Fruit fly (Drosophila melanogaster): ENCODE data around the gene CG7840.

Gene CG7840

DNA sequence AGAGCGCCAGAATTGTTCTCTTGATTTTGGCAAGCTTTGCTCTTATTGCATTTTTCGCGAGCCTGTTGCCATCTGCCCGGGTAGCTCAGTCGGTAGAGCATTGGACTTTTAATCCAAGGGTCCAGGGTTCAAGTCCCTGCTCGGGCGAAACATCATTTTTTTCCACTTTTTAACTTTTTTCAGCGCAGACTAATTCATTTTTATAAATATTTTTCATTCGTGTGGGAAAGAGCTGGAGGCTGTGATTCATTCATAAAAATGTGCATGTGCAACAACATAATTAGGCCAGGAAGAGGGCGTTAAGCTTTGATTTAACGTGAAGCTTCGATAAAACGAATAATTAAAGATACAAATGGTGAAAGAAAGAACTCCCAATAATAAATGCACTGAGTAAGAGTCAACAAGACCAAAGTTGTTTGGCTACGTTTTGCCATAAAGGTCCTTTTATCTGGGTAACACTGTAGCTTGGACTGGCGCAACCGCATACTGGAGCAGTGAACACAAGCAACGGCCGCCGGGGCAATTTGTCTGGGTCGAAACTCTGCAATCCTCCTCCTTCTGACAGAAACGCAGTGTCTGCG lies 14.6 kb upstream of the CG7840 start (continued):
- TF ChIP-seq Hr3 (GFP tag; optimal IDR thresholded peaks at IDR 0.05) (no peak), Gug (GFP tag; IDR thresholded peaks at IDR 0.05) (0 out of 4 replicates have a peak, but pooled peaks have one; percentile 29), Ada2b (GFP tag; IDR thresholded peaks at IDR 0.05) (0 out of 2 replicates have a peak, but pooled peaks have one; percentile 16), Xrp1 (GFP tag; IDR thresholded peaks at IDR 0.05) (peak; percentile 35; the same call in 1 of the 2 replicates), ewg (GFP tag; optimal IDR thresholded peaks at IDR 0.05) (peak; percentile 17), CG8478 (optimal IDR thresholded peaks at IDR 0.05) (no peak), E2f1 (GFP tag; IDR thresholded peaks at IDR 0.05) (0 out of 2 replicates have a peak, but pooled peaks have one; percentile 12), CG2712 (tag; optimal IDR thresholded peaks at IDR 0.05) (peak; percentile 37), HmgZ (tag; optimal IDR thresholded peaks at IDR 0.05) (no peak), Antp (GFP tag; optimal IDR thresholded peaks at IDR 0.05) (no peak), phol (tag; optimal IDR thresholded peaks at IDR 0.05) (peak; percentile 27), cad (GFP tag; optimal IDR thresholded peaks at IDR 0.05) (no peak), Oli (tag; optimal IDR thresholded peaks at IDR 0.05) (peak; percentile 10), Stat92E (GFP tag; optimal IDR thresholded peaks at IDR 0.05) (no peak), HLH4C (GFP tag; IDR thresholded peaks at IDR 0.05; ENCODE audit: partially characterized antibody) (no peak), sens (GFP tag) (peak; percentile 88), H15 (GFP tag; IDR thresholded peaks at IDR 0.05) (0 out of 3 replicates have a peak, but pooled peaks have one; percentile 14), CG15073 (GFP tag; optimal IDR thresholded peaks at IDR 0.05) (no peak), H2.0 (GFP tag; IDR thresholded peaks at IDR 0.05) (no peak), CG1024 (GFP tag; IDR thresholded peaks at IDR 0.05) (no peak), CG10147 (GFP tag; optimal IDR thresholded peaks at IDR 0.05) (no peak), Bdp1 (GFP tag; optimal IDR thresholded peaks at IDR 0.05) (peak; percentile 67), CG4424 (GFP tag; optimal IDR thresholded peaks at IDR 0.05) (peak; percentile 9), Usf (GFP tag; optimal IDR thresholded peaks at IDR 0.05) (no peak), Elba2 (GFP tag; optimal IDR thresholded peaks at IDR 0.05) (no peak), dysf (GFP tag; IDR thresholded peaks at IDR 0.05) (0 out of 3 replicates have a peak, but pooled peaks have one; percentile 45), Nf-YB (GFP tag; optimal IDR thresholded peaks at IDR 0.05) (no peak), crol (GFP tag; IDR thresholded peaks at IDR 0.05) (no peak), Sox102F (GFP tag; optimal IDR thresholded peaks at IDR 0.05) (peak; percentile 34), nom (GFP tag; optimal IDR thresholded peaks at IDR 0.05) (peak; percentile 92), CG9437 (GFP tag; optimal IDR thresholded peaks at IDR 0.05) (no peak), jigr1 (GFP tag; IDR thresholded peaks at IDR 0.05) (no peak), Doc2 (GFP tag; IDR thresholded peaks at IDR 0.05) (no peak), Ets97D (GFP tag; optimal IDR thresholded peaks at IDR 0.05) (no peak), Bteb2 (GFP tag; optimal IDR thresholded peaks at IDR 0.05) (no peak), HLH54F (GFP tag; optimal IDR thresholded peaks at IDR 0.05) (no peak), CG18764 (GFP tag; optimal IDR thresholded peaks at IDR 0.05) (no peak)

DNA sequence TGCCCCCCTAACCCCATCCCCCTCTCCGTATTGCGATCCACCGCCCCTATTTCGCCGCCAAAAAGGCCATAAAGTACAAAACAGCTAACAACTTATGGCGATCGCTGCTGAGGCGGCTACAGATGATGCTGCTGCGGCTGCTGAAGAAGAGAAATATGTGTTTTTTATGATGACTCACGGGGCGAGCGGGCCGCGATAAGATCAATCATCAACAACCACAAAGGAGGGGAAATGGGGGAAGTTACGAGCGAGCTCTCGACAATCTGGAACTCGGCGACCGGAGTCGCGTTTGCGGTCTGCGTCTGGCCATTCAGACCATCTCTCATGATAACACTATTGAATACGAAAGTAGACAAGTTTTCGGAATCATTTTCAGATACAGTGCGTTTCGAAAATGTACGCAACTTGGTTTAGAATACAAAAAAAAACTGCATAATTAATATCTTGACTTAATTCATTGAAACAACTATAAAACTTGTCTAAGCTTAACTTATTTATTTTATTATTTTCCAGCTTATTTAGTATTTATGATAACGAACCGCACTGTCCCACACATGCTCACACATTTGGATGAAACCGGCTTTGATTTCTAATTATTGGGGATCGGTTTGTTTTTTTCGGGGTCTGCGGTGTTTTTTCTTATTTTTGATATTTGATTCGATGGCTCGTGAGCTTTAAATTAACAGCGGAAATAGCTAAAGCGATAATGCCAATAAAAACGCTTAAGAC lies 13.1 kb upstream of the CG7840 start:
- peak; percentile 95 for TF ChIP-seq CG17361 (GFP tag; IDR thresholded peaks at IDR 0.05)
- peak; percentile 96 for TF ChIP-seq CG30403 (GFP tag; optimal IDR thresholded peaks at IDR 0.05)
- peak; percentile 97 for TF ChIP-seq CG15269 (tag; optimal IDR thresholded peaks at IDR 0.05)
- TF ChIP-seq Atf6 (GFP tag; IDR thresholded peaks at IDR 0.05): peak; percentile 97
- peak; percentile 96 for TF ChIP-seq otp (GFP tag; IDR thresholded peaks at IDR 0.05)
- TF ChIP-seq sug (tag; optimal IDR thresholded peaks at IDR 0.05): peak; percentile 93
- peak; percentile 96 for TF ChIP-seq CG10366 (GFP tag; IDR thresholded peaks at IDR 0.05)
- TF ChIP-seq maf-S (GFP tag; optimal IDR thresholded peaks at IDR 0.05): peak; percentile 86
- TF ChIP-seq CG6791 (GFP tag; IDR thresholded peaks at IDR 0.05; ENCODE audit: partially characterized antibody): no peak
- peak; percentile 92 for TF ChIP-seq pnt (GFP tag; optimal IDR thresholded peaks at IDR 0.05)
- TF ChIP-seq CG4404 (GFP tag; IDR thresholded peaks at IDR 0.05): peak; percentile 91
- peak; percentile 96 for TF ChIP-seq CG4424 (GFP tag; optimal IDR thresholded peaks at IDR 0.05)
- TF ChIP-seq CG4360 (GFP tag; IDR thresholded peaks at IDR 0.05): peak; percentile 82
- TF ChIP-seq bcd (GFP tag; optimal IDR thresholded peaks at IDR 0.05): peak; percentile 94
- no peak for TF ChIP-seq br (optimal IDR thresholded peaks at IDR 0.05)
- peak; percentile 93 for TF ChIP-seq CG11696 (GFP tag; IDR thresholded peaks at IDR 0.05)

Data from whole organism, embryonic.